Fruit fly (Drosophila melanogaster): ENCODE measurements around the gene CG18789.

The CG18789 gene

DNA sequence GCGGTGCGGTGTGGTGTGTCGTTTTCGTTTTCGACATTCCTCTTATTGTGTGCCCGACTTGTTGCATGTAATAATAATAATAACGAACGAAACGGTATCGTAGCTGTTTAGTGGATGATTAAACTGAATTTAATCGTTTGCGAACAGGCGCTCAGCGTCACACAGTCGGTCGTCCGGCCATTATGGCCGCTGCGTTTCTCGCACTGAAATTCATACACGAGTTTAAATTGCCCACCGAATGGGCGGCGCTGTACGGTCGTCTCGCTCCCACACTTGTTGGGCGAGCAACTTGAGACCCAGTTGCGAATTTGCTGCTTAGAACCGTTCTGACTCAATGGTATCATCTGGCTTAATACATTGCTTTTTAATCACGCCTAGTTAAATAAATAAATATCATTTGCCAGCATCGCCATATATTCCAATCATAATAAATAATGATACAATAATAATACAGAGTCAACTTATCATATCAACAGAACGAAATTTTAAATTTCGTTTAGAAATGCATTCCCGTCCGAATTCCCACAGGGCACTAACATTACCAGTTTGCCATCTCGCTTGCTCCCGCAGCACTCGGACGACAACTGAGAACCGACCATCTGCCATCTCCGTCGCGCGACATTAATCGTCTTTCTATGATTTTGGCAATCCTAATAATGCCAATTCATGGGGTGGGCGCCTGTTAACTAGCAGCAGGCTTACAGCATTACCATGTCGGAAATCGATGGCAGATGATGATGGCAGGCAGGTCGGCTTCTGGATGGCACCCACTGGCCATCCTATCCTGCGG lies 15.8 kb upstream of the CG18789 start (continued):
- TF ChIP-seq CG3726 (GFP tag; IDR thresholded peaks at IDR 0.05) (no peak), cas (GFP tag; IDR thresholded peaks at IDR 0.05) (no peak), CG2712 (tag; optimal IDR thresholded peaks at IDR 0.05) (peak; percentile 93), CG7357 (GFP tag; IDR thresholded peaks at IDR 0.05) (peak; percentile 87), onecut (GFP tag; IDR thresholded peaks at IDR 0.05) (peak; percentile 85), trh (GFP tag; optimal IDR thresholded peaks at IDR 0.05) (peak; percentile 85), CG7556 (GFP tag; optimal IDR thresholded peaks at IDR 0.05) (peak; percentile 95), YL-1 (GFP tag; optimal IDR thresholded peaks at IDR 0.05) (peak; percentile 77), CG12769 (tag; optimal IDR thresholded peaks at IDR 0.05) (peak; percentile 94), tio (GFP tag; optimal IDR thresholded peaks at IDR 0.05) (no peak), MBD-R2 (GFP tag; IDR thresholded peaks at IDR 0.05) (no peak), gsb (GFP tag; IDR thresholded peaks at IDR 0.05) (no peak), ash1 (GFP tag; optimal IDR thresholded peaks at IDR 0.05) (no peak), sisA (GFP tag; IDR thresholded peaks at IDR 0.05) (no peak), gcm (GFP tag; optimal IDR thresholded peaks at IDR 0.05) (peak; percentile 87), tup (GFP tag; optimal IDR thresholded peaks at IDR 0.05) (peak; percentile 64), CG18011 (GFP tag; optimal IDR thresholded peaks at IDR 0.05) (peak; percentile 55), prd (optimal IDR thresholded peaks at IDR 0.05) (no peak), prd (GFP tag; IDR thresholded peaks at IDR 0.05) (no peak), CG4617 (GFP tag; optimal IDR thresholded peaks at IDR 0.05; ENCODE audit: borderline replicate concordance) (peak; percentile 82), pan (optimal IDR thresholded peaks at IDR 0.05) (no peak), pan (GFP tag; optimal IDR thresholded peaks at IDR 0.05 in 1 of 2, IDR thresholded peaks at IDR 0.05 in 1 of 2) (no peak), CG13424 (tag; optimal IDR thresholded peaks at IDR 0.05) (peak; percentile 96), slp2 (GFP tag; optimal IDR thresholded peaks at IDR 0.05) (peak; percentile 73), Scr (GFP tag; IDR thresholded peaks at IDR 0.05; ENCODE audit: partially characterized antibody) (no peak), lola (GFP tag; optimal IDR thresholded peaks at IDR 0.05) (peak in 1 of 3 experiments; percentile 92), esg (GFP tag; conservative IDR thresholded peaks at IDR 0.05) (no peak), gce (GFP tag; IDR thresholded peaks at IDR 0.05) (no peak), CG11695 (GFP tag; IDR thresholded peaks at IDR 0.05) (no peak), run (tag; optimal IDR thresholded peaks at IDR 0.05) (peak; percentile 27), CG2678 (tag; optimal IDR thresholded peaks at IDR 0.05) (peak; percentile 97), CG31388 (GFP tag; optimal IDR thresholded peaks at IDR 0.05) (peak; percentile 43), repo (GFP tag; optimal IDR thresholded peaks at IDR 0.05) (peak; percentile 4), CG9932 (GFP tag; IDR thresholded peaks at IDR 0.05) (no peak), Sox102F (GFP tag; optimal IDR thresholded peaks at IDR 0.05) (peak; percentile 86), NK7.1 (GFP tag; optimal IDR thresholded peaks at IDR 0.05) (peak; percentile 31), CG3995 (GFP tag; optimal IDR thresholded peaks at IDR 0.05) (peak; percentile 73), phol (tag; optimal IDR thresholded peaks at IDR 0.05) (peak; percentile 91), Hand (GFP tag; optimal IDR thresholded peaks at IDR 0.05) (peak; percentile 92), CG13624 (GFP tag; optimal IDR thresholded peaks at IDR 0.05) (peak; percentile 16), Ets65A (GFP tag) (peak; percentile 93), CG8281 (tag; optimal IDR thresholded peaks at IDR 0.05) (peak; percentile 82), unc-4 (GFP tag; IDR thresholded peaks at IDR 0.05; ENCODE audit: partially characterized antibody) (no peak), crp (GFP tag; optimal IDR thresholded peaks at IDR 0.05) (peak in 1 of 2 experiments; percentile 68), odd (GFP tag; optimal IDR thresholded peaks at IDR 0.05) (peak; percentile 50), Dp (GFP tag; optimal IDR thresholded peaks at IDR 0.05) (no peak), dimm (GFP tag; IDR thresholded peaks at IDR 0.05) (no peak), chn (GFP tag; optimal IDR thresholded peaks at IDR 0.05) (peak; percentile 29), CG1529 (GFP tag; optimal IDR thresholded peaks at IDR 0.05) (peak; percentile 77), al (GFP tag; IDR thresholded peaks at IDR 0.05) (no peak)
